Worm (Caenorhabditis elegans) whole organism, mixed stage, embryonic: ENCODE measurements around the gene W04G3.11.

ENCODE experiments used
- M03D4.4 ChIP-seq: sonication (generic microtip); optimal IDR thresholded peaks from 2 replicates; lab custom pipeline; 2017; ENCODE audit warnings: mild to moderate bottlenecking, missing genetic modification characterization, missing compliant biosample characterization
- bed-3 ChIP-seq: fragments of 200-800 bp; sonication (Bioruptor generic); optimal IDR thresholded peaks from 3 replicates; lab custom pipeline; 2018; ENCODE audit warnings: mild to moderate bottlenecking, missing genetic modification characterization, moderate library complexity, missing compliant biosample characterization
- blmp-1 ChIP-seq: fragments of 150-350 bp; optimal IDR thresholded peaks from 2 replicates; lab custom pipeline; 2014; ENCODE audit warnings: missing biosample characterization, missing genetic modification characterization
- ceh-39 ChIP-seq: fragments of 150-350 bp; optimal IDR thresholded peaks from 2 replicates; lab custom pipeline; 2014; ENCODE audit warnings: missing biosample characterization, missing genetic modification characterization
- ceh-43 ChIP-seq: fragments of 200-800 bp; sonication (Bioruptor generic); optimal IDR thresholded peaks from 2 replicates; lab custom pipeline; 2018; ENCODE audit warnings: mild to moderate bottlenecking, missing genetic modification characterization, moderate library complexity, missing compliant biosample characterization
- ceh-83 ChIP-seq: fragments of 200-800 bp; sonication (Bioruptor generic); optimal IDR thresholded peaks from 2 replicates; lab custom pipeline; 2018; ENCODE audit warnings: mild to moderate bottlenecking, missing genetic modification characterization, missing compliant biosample characterization
- ces-1 ChIP-seq: fragments of 150-350 bp; optimal IDR thresholded peaks from 2 replicates; lab custom pipeline; 2014; ENCODE audit warnings: missing biosample characterization, missing genetic modification reagents, missing genetic modification characterization
- cnd-1 ChIP-seq: fragments of 200-800 bp; sonication (Bioruptor generic); optimal IDR thresholded peaks from 2 replicates; lab custom pipeline; 2018; ENCODE audit warnings: mild to moderate bottlenecking, missing genetic modification characterization, missing compliant biosample characterization
- drap-1 ChIP-seq: fragments of 200-800 bp; sonication (Bioruptor generic); optimal IDR thresholded peaks from 3 replicates; lab custom pipeline; 2018; ENCODE audit warnings: mild to moderate bottlenecking, missing genetic modification characterization, missing compliant biosample characterization
- elt-1 ChIP-seq: sonication (generic microtip); optimal IDR thresholded peaks from 2 replicates; lab custom pipeline; 2017; ENCODE audit warnings: missing genetic modification characterization, mild to moderate bottlenecking, missing compliant biosample characterization, antibody characterized with exemption, moderate library complexity, borderline replicate concordance; ENCODE audit not compliant: insufficient read depth
- elt-3 ChIP-seq: fragments of 150-350 bp; optimal IDR thresholded peaks from 2 replicates; lab custom pipeline; 2014; ENCODE audit warnings: missing biosample characterization, missing genetic modification characterization
- flh-1 ChIP-seq: fragments of 200-800 bp; sonication (Bioruptor generic); optimal IDR thresholded peaks from 2 replicates; lab custom pipeline; 2018; ENCODE audit warnings: mild to moderate bottlenecking, missing genetic modification characterization, moderate library complexity, missing compliant biosample characterization
- ham-2 ChIP-seq: fragments of 200-800 bp; sonication (Bioruptor generic); optimal IDR thresholded peaks from 2 replicates; lab custom pipeline; 2018; ENCODE audit warnings: mild to moderate bottlenecking, missing genetic modification characterization, missing compliant biosample characterization
- hlh-1 ChIP-seq: fragments of 150-350 bp; optimal IDR thresholded peaks from 2 replicates; lab custom pipeline; 2014; ENCODE audit warnings: missing biosample characterization, missing genetic modification reagents, missing genetic modification characterization
- lin-13 ChIP-seq: fragments of 150-350 bp; optimal IDR thresholded peaks from 2 replicates; lab custom pipeline; 2014; ENCODE audit warnings: missing biosample characterization, missing genetic modification characterization
- lin-32 ChIP-seq: fragments of 200-800 bp; sonication (Bioruptor generic); optimal IDR thresholded peaks from 2 replicates; lab custom pipeline; 2018; ENCODE audit warnings: mild to moderate bottlenecking, missing genetic modification characterization, missing compliant biosample characterization
- lsy-2 ChIP-seq: fragments of 150-350 bp; optimal IDR thresholded peaks from 2 replicates; lab custom pipeline; 2014; ENCODE audit warnings: missing biosample characterization, missing genetic modification characterization
- mab-5 ChIP-seq: fragments of 150-350 bp; optimal IDR thresholded peaks from 2 replicates; lab custom pipeline; 2014; ENCODE audit warnings: missing biosample characterization, missing genetic modification characterization
- mep-1 ChIP-seq: fragments of 150-350 bp; optimal IDR thresholded peaks from 2 replicates; lab custom pipeline; 2017; ENCODE audit warnings: missing biosample characterization, missing genetic modification reagents, missing genetic modification characterization, inconsistent platforms
- mls-2 ChIP-seq: sonication (generic microtip); optimal IDR thresholded peaks from 2 replicates; lab custom pipeline; 2016; ENCODE audit warnings: mild to moderate bottlenecking, missing genetic modification characterization, moderate library complexity, missing compliant biosample characterization
- nhr-12 ChIP-seq: fragments of 150-350 bp; optimal IDR thresholded peaks from 2 replicates; lab custom pipeline; 2014; ENCODE audit warnings: missing biosample characterization, missing genetic modification characterization
- nhr-2 ChIP-seq: fragments of 150-350 bp; optimal IDR thresholded peaks from 2 replicates; lab custom pipeline; 2014; ENCODE audit warnings: missing biosample characterization, missing genetic modification characterization
- nhr-237 ChIP-seq: fragments of 150-350 bp; optimal IDR thresholded peaks from 2 replicates; lab custom pipeline; 2014; ENCODE audit warnings: missing biosample characterization, missing genetic modification characterization
- nhr-28 ChIP-seq: fragments of 150-350 bp; optimal IDR thresholded peaks from 2 replicates; lab custom pipeline; 2014; ENCODE audit warnings: missing biosample characterization, missing genetic modification characterization
- nhr-76 ChIP-seq: sonication (generic microtip); optimal IDR thresholded peaks from 2 replicates; lab custom pipeline; 2017; ENCODE audit warnings: missing biosample characterization, missing genetic modification characterization
- pha-4 ChIP-seq: fragments of 150-350 bp; optimal IDR thresholded peaks from 2 replicates; lab custom pipeline; 2018; ENCODE audit warnings: missing biosample characterization, missing genetic modification reagents, missing genetic modification characterization
- sem-2 ChIP-seq: fragments of 200-800 bp; sonication (Bioruptor generic); optimal IDR thresholded peaks from 2 replicates; lab custom pipeline; 2018; ENCODE audit warnings: mild to moderate bottlenecking, missing genetic modification characterization, missing compliant biosample characterization
- snpc-4 ChIP-seq: fragments of 150-350 bp; optimal IDR thresholded peaks from 2 replicates; lab custom pipeline; 2014; ENCODE audit warnings: missing biosample characterization, missing genetic modification characterization
- sptf-1 ChIP-seq: sonication (generic microtip); optimal IDR thresholded peaks from 2 replicates; lab custom pipeline; 2017; ENCODE audit warnings: mild to moderate bottlenecking, missing genetic modification characterization, moderate library complexity, missing compliant biosample characterization
- tbx-8 ChIP-seq: fragments of 200-800 bp; sonication (Bioruptor generic); optimal IDR thresholded peaks from 2 replicates; lab custom pipeline; 2018; ENCODE audit warnings: mild to moderate bottlenecking, missing genetic modification characterization, moderate library complexity, missing compliant biosample characterization
- unc-120 ChIP-seq: sonication (generic microtip); optimal IDR thresholded peaks from 2 replicates; lab custom pipeline; 2017; ENCODE audit warnings: missing genetic modification characterization, missing compliant biosample characterization; ENCODE audit not compliant: poor library complexity, severe bottlenecking
- unc-39 ChIP-seq: fragments of 150-350 bp; optimal IDR thresholded peaks from 2 replicates; lab custom pipeline; 2014; ENCODE audit warnings: missing biosample characterization, missing genetic modification characterization
- unc-62 ChIP-seq: fragments of 150-350 bp; optimal IDR thresholded peaks from 2 replicates; lab custom pipeline; 2014; ENCODE audit warnings: missing biosample characterization, missing genetic modification reagents, missing genetic modification characterization
- zip-8 ChIP-seq: fragments of 150-350 bp; optimal IDR thresholded peaks from 2 replicates; lab custom pipeline; 2014; ENCODE audit warnings: missing biosample characterization, missing genetic modification characterization
- ztf-11 ChIP-seq: fragments of 150-350 bp; optimal IDR thresholded peaks from 2 replicates; lab custom pipeline; 2014; ENCODE audit warnings: missing biosample characterization, missing genetic modification characterization

W04G3.11 gene

ce11 chrX:11093985-11094593, 5.1 kb downstream of the W04G3.11 start:
- TF ChIP-seq cnd-1 (tag; lab: Kevin White, UChicago) (peak; percentile 93), lin-32 (peak; percentile 83), M03D4.4 (tag; lab: Kevin White, UChicago) (peak; percentile 82), nhr-76 (tag; lab: Kevin White, UChicago) (peak; percentile 53), ces-1 (peak; percentile 99), tbx-8 (peak; percentile 19), mls-2 (tag; lab: Kevin White, UChicago) (peak; percentile 93), sem-2 (GFP tag; lab: Kevin White, UChicago) (no peak), bed-3 (GFP tag; lab: Kevin White, UChicago) (peak; percentile 30), unc-62 (GFP tag; lab: Kevin White, UChicago) (peak; percentile 97), nhr-237 (tag; lab: Kevin White, UChicago) (peak; percentile 100), hlh-1 (tag; lab: Kevin White, UChicago) (peak; percentile 92), ham-2 (GFP tag; lab: Kevin White, UChicago) (no peak), ceh-39 (tag; lab: Kevin White, UChicago) (peak; percentile 91), lin-13 (peak; percentile 94), blmp-1 (tag; lab: Kevin White, UChicago) (peak; percentile 58), nhr-12 (tag; lab: Kevin White, UChicago) (peak; percentile 100), unc-120 (tag; lab: Kevin White, UChicago) (peak; percentile 82), lsy-2 (tag; lab: Kevin White, UChicago) (peak; percentile 91), nhr-28 (peak; percentile 79), elt-3 (peak; percentile 96), ceh-83 (GFP tag; lab: Kevin White, UChicago) (peak; percentile 65), snpc-4 (tag; lab: Kevin White, UChicago) (no peak), ceh-43 (GFP tag; lab: Kevin White, UChicago) (peak; percentile 11), pha-4 (tag; lab: Kevin White, UChicago) (peak; percentile 99), ztf-11 (tag; lab: Kevin White, UChicago) (peak; percentile 98), mab-5 (tag; lab: Kevin White, UChicago) (peak; percentile 93), drap-1 (GFP tag; lab: Kevin White, UChicago) (peak; percentile 98), zip-8 (no peak), unc-39 (tag; lab: Kevin White, UChicago) (peak; percentile 94), elt-1 (peak; percentile 73), flh-1 (GFP tag; lab: Kevin White, UChicago) (no peak), sptf-1 (tag; lab: Kevin White, UChicago) (peak; percentile 93), nhr-2 (peak; percentile 73), mep-1 (tag; lab: Kevin White, UChicago) (peak; percentile 99)

- TF ChIP-seq nhr-12 (tag; lab: Kevin White, UChicago) (peak; percentile 6), drap-1 (GFP tag; lab: Kevin White, UChicago) (peak; percentile 84), zip-8 (no peak), bed-3 (GFP tag; lab: Kevin White, UChicago) (peak; percentile 55), nhr-2 (no peak), nhr-28 (no peak), blmp-1 (tag; lab: Kevin White, UChicago) (no peak), mls-2 (tag; lab: Kevin White, UChicago) (peak; percentile 88), mab-5 (tag; lab: Kevin White, UChicago) (no peak), nhr-76 (tag; lab: Kevin White, UChicago) (no peak), unc-39 (tag; lab: Kevin White, UChicago) (no peak), unc-120 (tag; lab: Kevin White, UChicago) (peak; percentile 46), lin-32 (peak; percentile 63), flh-1 (GFP tag; lab: Kevin White, UChicago) (peak; percentile 31), hlh-1 (tag; lab: Kevin White, UChicago) (no peak), M03D4.4 (tag; lab: Kevin White, UChicago) (peak; percentile 82), ceh-39 (tag; lab: Kevin White, UChicago) (peak; percentile 16), lsy-2 (tag; lab: Kevin White, UChicago) (no peak), elt-1 (no peak), nhr-237 (tag; lab: Kevin White, UChicago) (peak; percentile 9), ceh-83 (GFP tag; lab: Kevin White, UChicago) (peak; percentile 83), snpc-4 (tag; lab: Kevin White, UChicago) (no peak), unc-62 (GFP tag; lab: Kevin White, UChicago) (no peak), sem-2 (GFP tag; lab: Kevin White, UChicago) (peak; percentile 73), lin-13 (peak; percentile 64), pha-4 (tag; lab: Kevin White, UChicago) (peak; percentile 48), elt-3 (no peak), tbx-8 (peak; percentile 51), cnd-1 (tag; lab: Kevin White, UChicago) (peak; percentile 86), mep-1 (tag; lab: Kevin White, UChicago) (peak; percentile 41), ham-2 (GFP tag; lab: Kevin White, UChicago) (peak; percentile 5), ceh-43 (GFP tag; lab: Kevin White, UChicago) (peak; percentile 75), ztf-11 (tag; lab: Kevin White, UChicago) (peak; percentile 69), ces-1 (peak; percentile 55), sptf-1 (tag; lab: Kevin White, UChicago) (peak; percentile 86)
- TF ChIP-seq, all 35 proteins: peak for 22
These were observed 6.5 kb downstream of the W04G3.11 start for ce11 chrX:11095480-11095879.
